Worm (Caenorhabditis elegans) whole organism, early embryonic: ENCODE data around the gene nspg-13.

Experiments used
- B0310.2 ChIP-seq: sonication (generic microtip); optimal IDR thresholded peaks from 2 replicates; lab custom pipeline; 2016; ENCODE audit warnings: mild to moderate bottlenecking, missing genetic modification characterization, missing compliant biosample characterization
- F13C5.2 ChIP-seq: sonication (generic microtip); optimal IDR thresholded peaks from 2 replicates; lab custom pipeline; 2017; ENCODE audit warnings: mild to moderate bottlenecking, missing genetic modification characterization, inconsistent platforms, missing compliant biosample characterization
- aly-1 ChIP-seq: sonication (generic microtip); optimal IDR thresholded peaks from 2 replicates; lab custom pipeline; 2016; ENCODE audit warnings: missing genetic modification characterization, missing compliant biosample characterization
- ama-1 ChIP-seq: fragments of 150-350 bp; optimal IDR thresholded peaks from 2 replicates; lab custom pipeline; 2014
- ceh-13 ChIP-seq: fragments of 200-800 bp; sonication (Bioruptor generic); optimal IDR thresholded peaks from 2 replicates; lab custom pipeline; 2018; ENCODE audit warnings: mild to moderate bottlenecking, missing genetic modification characterization, missing compliant biosample characterization
- ets-7 ChIP-seq: sonication (generic microtip); optimal IDR thresholded peaks from 2 replicates; lab custom pipeline; 2016; ENCODE audit warnings: missing genotype, missing genetic modification characterization, missing compliant biosample characterization
- flt-1 ChIP-seq: fragments of 200-800 bp; sonication (Bioruptor generic); IDR thresholded peaks from 2 replicates; pipeline ENCODE4 v1.3.6; 2022; ENCODE audit warnings: missing genetic modification characterization, missing compliant biosample characterization
- hmbx-1 ChIP-seq: sonication (generic microtip); optimal IDR thresholded peaks from 2 replicates; lab custom pipeline; 2016; ENCODE audit warnings: mild to moderate bottlenecking, missing genetic modification characterization, missing compliant biosample characterization
- hnd-1 ChIP-seq: sonication (generic microtip); optimal IDR thresholded peaks from 2 replicates; lab custom pipeline; 2016; ENCODE audit warnings: missing genetic modification characterization, missing compliant biosample characterization
- pes-1 ChIP-seq: fragments of 200-800 bp; sonication (Bioruptor generic); IDR thresholded peaks from 2 replicates; pipeline ENCODE4 v1.3.6; 2022; ENCODE audit warnings: missing genetic modification reagents, missing genetic modification characterization, missing compliant biosample characterization
- scrt-1 ChIP-seq: fragments of 200-800 bp; sonication (Bioruptor generic); IDR thresholded peaks from 2 replicates; pipeline ENCODE4 v1.3.6; 2022; ENCODE audit warnings: missing genetic modification characterization, missing compliant biosample characterization
- sea-1 ChIP-seq: fragments of 200-800 bp; sonication (Bioruptor generic); conservative IDR thresholded peaks from 2 replicates; pipeline ENCODE4 v1.3.6; 2022; ENCODE audit warnings: missing genetic modification characterization, missing compliant biosample characterization
- tbx-11 ChIP-seq: fragments of 200-800 bp; sonication (Bioruptor generic); IDR thresholded peaks from 2 replicates; pipeline ENCODE4 v1.3.6; 2022; ENCODE audit warnings: missing genetic modification characterization, missing compliant biosample characterization
- tra-4 ChIP-seq: sonication (generic microtip); optimal IDR thresholded peaks from 2 replicates; lab custom pipeline; 2017; ENCODE audit warnings: missing genetic modification characterization, missing compliant biosample characterization

DNA sequence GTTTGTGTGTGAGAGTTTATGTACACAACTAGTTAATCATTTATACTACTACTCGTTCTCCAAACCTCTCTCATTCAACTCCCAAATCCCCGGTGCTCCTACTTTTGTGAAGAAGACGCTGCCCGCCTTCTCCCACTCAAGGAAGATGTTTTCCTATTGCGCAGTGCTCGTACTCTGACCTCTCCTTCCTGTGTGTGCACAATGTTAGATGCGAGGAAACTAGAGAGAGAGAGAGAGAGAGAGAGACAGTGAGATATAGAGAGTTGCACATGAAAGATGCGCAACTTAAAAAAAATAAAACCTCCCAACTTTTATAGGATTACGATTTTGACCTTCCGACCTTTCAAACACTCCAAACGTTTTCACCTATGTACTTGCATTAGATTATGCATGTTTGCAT, 44.5 kb upstream of the nspg-13 start:
- TF ChIP-seq flt-1 (GFP tag; lab: Robert Waterston, UW) (no peak), ama-1 (lab: Kevin White, UChicago) (no peak), ets-7 (tag; lab: Kevin White, UChicago) (no peak), aly-1 (no peak), hmbx-1 (no peak), F13C5.2 (tag; lab: Kevin White, UChicago) (no peak), tbx-11 (GFP tag; lab: Robert Waterston, UW) (no peak), sea-1 (GFP tag; lab: Robert Waterston, UW) (no peak), pes-1 (GFP tag; lab: Robert Waterston, UW) (no peak; the same call in 1 of the 2 replicates), tra-4 (tag; lab: Kevin White, UChicago) (no peak), scrt-1 (no peak), B0310.2 (no peak), hnd-1 (tag; lab: Kevin White, UChicago) (no peak), ceh-13 (no peak)
